Worm (Caenorhabditis elegans) whole organism, late embryonic: ENCODE measurements around the gene famh-136.

Source experiments
- Y22D7AL.16 ChIP-seq: sonication (generic microtip); optimal IDR thresholded peaks from 2 replicates; lab custom pipeline; 2016; ENCODE audit warnings: missing genetic modification characterization, missing compliant biosample characterization
- dmd-4 ChIP-seq: sonication (generic microtip); optimal IDR thresholded peaks from 2 replicates; lab custom pipeline; 2016; ENCODE audit warnings: borderline replicate concordance, missing genetic modification characterization, missing compliant biosample characterization
- pat-9 ChIP-seq: fragments of 200-800 bp; sonication (Bioruptor generic); optimal IDR thresholded peaks from 2 replicates; lab custom pipeline; 2018; ENCODE audit warnings: mild to moderate bottlenecking, missing genetic modification characterization, moderate library complexity, missing compliant biosample characterization

ce11 chrIII:8911598-8912194 is 24.1 kb downstream of the famh-136 start, which contains the start of gene tpk-1:
- TF ChIP-seq dmd-4: no peak
- no peak for TF ChIP-seq Y22D7AL.16 (tag; lab: Kevin White, UChicago)
- no peak for TF ChIP-seq pat-9
